Worm (Caenorhabditis elegans) whole organism, late embryonic: Measurements from ENCODE around the gene srt-28.

ENCODE experiments used
- C08G9.2 ChIP-seq: sonication (generic microtip); optimal IDR thresholded peaks from 2 replicates; lab custom pipeline; 2016; ENCODE audit warnings: mild to moderate bottlenecking, missing genetic modification characterization, moderate library complexity, missing compliant biosample characterization
- F13H6.1 ChIP-seq: sonication (generic microtip); optimal IDR thresholded peaks from 2 replicates; lab custom pipeline; 2016; ENCODE audit warnings: missing genetic modification characterization, missing compliant biosample characterization
- K09A11.1 ChIP-seq: sonication (generic microtip); optimal IDR thresholded peaks from 2 replicates; lab custom pipeline; 2017; ENCODE audit warnings: antibody characterized with exemption, mild to moderate bottlenecking, missing genetic modification characterization, missing compliant biosample characterization; ENCODE audit not compliant: insufficient read depth
- ceh-30 ChIP-seq: fragments of 150-350 bp; optimal IDR thresholded peaks from 2 replicates; lab custom pipeline; 2014; ENCODE audit warnings: missing biosample characterization, missing genetic modification characterization
- fkh-10 ChIP-seq: fragments of 150-350 bp; optimal IDR thresholded peaks from 2 replicates; lab custom pipeline; 2014; ENCODE audit warnings: missing biosample characterization, missing genetic modification reagents, missing genetic modification characterization
- fkh-6 ChIP-seq: sonication (generic microtip); optimal IDR thresholded peaks from 2 replicates; lab custom pipeline; 2016; ENCODE audit warnings: missing genetic modification characterization, missing compliant biosample characterization
- pha-4 ChIP-seq: fragments of 150-350 bp; optimal IDR thresholded peaks from 2 replicates; lab custom pipeline; 2018; ENCODE audit warnings: missing biosample characterization, missing genetic modification reagents, missing genetic modification characterization
- sdc-2 ChIP-seq: sonication (generic microtip); optimal IDR thresholded peaks from 2 replicates; lab custom pipeline; 2016; ENCODE audit warnings: missing genotype, missing genetic modification characterization, missing compliant biosample characterization
- tbx-2 ChIP-seq: sonication (generic microtip); optimal IDR thresholded peaks from 2 replicates; lab custom pipeline; 2016; ENCODE audit warnings: missing genetic modification characterization, missing compliant biosample characterization
- unc-55 ChIP-seq: sonication (generic microtip); optimal IDR thresholded peaks from 2 replicates; lab custom pipeline; 2017; ENCODE audit warnings: missing biosample characterization, missing genetic modification reagents, missing genetic modification characterization

- TF ChIP-seq fkh-10 (GFP tag; lab: Kevin White, UChicago) (no peak), unc-55 (no peak), ceh-30 (tag; lab: Kevin White, UChicago) (peak; percentile 4), pha-4 (no peak), tbx-2 (tag; lab: Kevin White, UChicago) (peak; percentile 15), fkh-6 (no peak), C08G9.2 (no peak), F13H6.1 (no peak), K09A11.1 (tag; lab: Kevin White, UChicago) (no peak), sdc-2 (tag; lab: Kevin White, UChicago) (no peak)
These were observed 19.0 kb downstream of the srt-28 start, which contains the start of gene Y45G12B.2 for ce11 chrV:2694389-2694788.
